Fruit fly (Drosophila melanogaster) whole organism, embryonic: ENCODE measurements around the gene NitFhit.
A peak's percentile ranks its signal among the peaks of the same experiment; 100 is the strongest.

ENCODE experiments used
- Ada2b ChIP-seq: fragments of 200-800 bp; sonication (Bioruptor generic); IDR thresholded peaks from 2 replicates; pipeline ENCODE4 v1.3.6; 2022; ENCODE audit warnings: missing biosample characterization, missing genetic modification characterization
- CG11398 ChIP-seq: fragments of 200-800 bp; sonication (Bioruptor generic); optimal IDR thresholded peaks from 2 replicates; lab custom pipeline; 2016; ENCODE audit warnings: missing biosample characterization, missing genetic modification characterization
- CG13424 ChIP-seq: fragments of 200-800 bp; sonication (Bioruptor generic); optimal IDR thresholded peaks from 2 replicates; lab custom pipeline; 2019; ENCODE audit warnings: missing biosample characterization, mild to moderate bottlenecking, missing genetic modification characterization, moderate library complexity
- CG13775 ChIP-seq: fragments of 200-800 bp; sonication (Bioruptor generic); optimal IDR thresholded peaks from 3 replicates; lab custom pipeline; 2017; ENCODE audit warnings: missing biosample characterization, mild to moderate bottlenecking, missing genetic modification characterization
- CG1529 ChIP-seq: fragments of 200-800 bp; sonication (Bioruptor generic); optimal IDR thresholded peaks from 3 replicates; lab custom pipeline; 2018; ENCODE audit warnings: missing biosample characterization, missing genetic modification characterization
- CG2116 ChIP-seq: fragments of 200-800 bp; sonication (Bioruptor generic); optimal IDR thresholded peaks from 3 replicates; lab custom pipeline; 2018; ENCODE audit warnings: missing biosample characterization, mild to moderate bottlenecking, missing genetic modification characterization
- CG2678 ChIP-seq: fragments of 200-800 bp; sonication (Bioruptor generic); optimal IDR thresholded peaks from 3 replicates; lab custom pipeline; 2019; ENCODE audit warnings: missing biosample characterization, mild to moderate bottlenecking, missing genetic modification characterization, moderate library complexity
- CG3407 ChIP-seq: fragments of 200-800 bp; sonication (Bioruptor generic); optimal IDR thresholded peaks from 2 replicates; lab custom pipeline; 2018; ENCODE audit warnings: missing biosample characterization, mild to moderate bottlenecking, missing genetic modification characterization
- CG34376 ChIP-seq: fragments of 200-800 bp; sonication (Bioruptor generic); optimal IDR thresholded peaks from 2 replicates; lab custom pipeline; 2018; ENCODE audit warnings: missing biosample characterization, mild to moderate bottlenecking, missing genetic modification characterization
- CG4282 ChIP-seq: fragments of 200-800 bp; sonication (Bioruptor generic); optimal IDR thresholded peaks from 2 replicates; lab custom pipeline; 2016; ENCODE audit warnings: missing biosample characterization, missing genetic modification characterization
- CG43689 ChIP-seq: fragments of 200-800 bp; sonication (Bioruptor generic); IDR thresholded peaks from 2 replicates; pipeline ENCODE4 v1.3.6; 2022; ENCODE audit warnings: missing biosample characterization, missing genetic modification characterization
- CG6791 ChIP-seq: fragments of 200-800 bp; sonication (Bioruptor generic); IDR thresholded peaks from 3 replicates; pipeline ENCODE4 v1.3.6; 2022; ENCODE audit warnings: missing biosample characterization, missing genetic modification characterization; ENCODE audit not compliant: partially characterized antibody
- CG7745 ChIP-seq: fragments of 200-800 bp; sonication (Bioruptor generic); optimal IDR thresholded peaks from 2 replicates; lab custom pipeline; 2018; ENCODE audit warnings: missing biosample characterization, mild to moderate bottlenecking, missing genetic modification characterization, moderate library complexity
- CG7928 ChIP-seq: fragments of 200-800 bp; sonication (Bioruptor generic); optimal IDR thresholded peaks from 2 replicates; lab custom pipeline; 2017; ENCODE audit warnings: missing biosample characterization, mild to moderate bottlenecking, missing genetic modification characterization
- CG9932 ChIP-seq: fragments of 200-800 bp; sonication (Bioruptor generic); IDR thresholded peaks from 2 replicates; pipeline ENCODE4 v1.3.6; 2022; ENCODE audit warnings: missing biosample characterization, missing genetic modification characterization
- D ChIP-seq, 2 experiments: fragments of 200-800 bp in 1 of 2; fragments of >200 bp in 1 of 2; sonication (Bioruptor generic) in 1 of 2; optimal IDR thresholded peaks; 2 replicates in 1 of 2; 3 replicates in 1 of 2; lab custom pipeline; 2017; ENCODE audit warnings: mild to moderate bottlenecking in 1 of 2, missing biosample characterization in 1 of 2, missing genetic modification characterization in 1 of 2, missing genetic modification reagents in 1 of 2
- Dll ChIP-seq: fragments of 200-800 bp; sonication (Bioruptor generic); IDR thresholded peaks from 4 replicates; pipeline ENCODE4 v1.3.6; 2022; ENCODE audit warnings: missing biosample characterization, missing genetic modification characterization; ENCODE audit not compliant: partially characterized antibody
- Dp ChIP-seq: fragments of 200-800 bp; sonication (Bioruptor generic); optimal IDR thresholded peaks from 2 replicates; lab custom pipeline; 2018; ENCODE audit warnings: missing biosample characterization, mild to moderate bottlenecking, missing genetic modification characterization, moderate library complexity
- Fer1 ChIP-seq: fragments of 200-800 bp; sonication (Bioruptor generic); optimal IDR thresholded peaks from 2 replicates; lab custom pipeline; 2017; ENCODE audit warnings: missing biosample characterization, mild to moderate bottlenecking, missing genetic modification characterization
- Hsf ChIP-seq: fragments of 200-800 bp; sonication (Bioruptor generic); optimal IDR thresholded peaks from 3 replicates; lab custom pipeline; 2016; ENCODE audit warnings: missing biosample characterization, missing genetic modification characterization
- Lhr ChIP-seq: fragments of 200-800 bp; sonication (Bioruptor generic); optimal IDR thresholded peaks from 3 replicates; lab custom pipeline; 2017; ENCODE audit warnings: mild to moderate bottlenecking, missing biosample characterization, missing genetic modification reagents, missing genetic modification characterization
- MBD-R2 ChIP-seq: fragments of 200-800 bp; sonication (Bioruptor generic); IDR thresholded peaks from 2 replicates; pipeline ENCODE4 v1.3.6; 2022; ENCODE audit warnings: missing biosample characterization, missing genetic modification characterization
- MESR4 ChIP-seq: fragments of 200-800 bp; sonication (Bioruptor generic); optimal IDR thresholded peaks from 2 replicates; lab custom pipeline; 2018; ENCODE audit warnings: missing biosample characterization, mild to moderate bottlenecking, missing genetic modification characterization, moderate library complexity
- Med ChIP-seq: fragments of 200-800 bp; sonication (Bioruptor generic); peaks from one replicate; lab custom pipeline; 2016; ENCODE audit warnings: missing biosample characterization, missing genetic modification characterization, mild to moderate bottlenecking, inconsistent platforms, moderate library complexity
- NK7.1 ChIP-seq: fragments of 200-800 bp; sonication (Bioruptor generic); optimal IDR thresholded peaks from 3 replicates; lab custom pipeline; 2016; ENCODE audit warnings: missing biosample characterization, missing genetic modification characterization
- Pdp1 ChIP-seq, 2 experiments: fragments of 200-800 bp; sonication (Bioruptor generic); optimal IDR thresholded peaks; 3 replicates each; lab custom pipeline; 2016; ENCODE audit warnings: missing biosample characterization in 2 of 2, missing genetic modification characterization in 2 of 2, mild to moderate bottlenecking in 1 of 2, moderate library complexity in 1 of 2
- Six4 ChIP-seq: fragments of 200-800 bp; sonication (Bioruptor generic); optimal IDR thresholded peaks from 2 replicates; lab custom pipeline; 2016; ENCODE audit warnings: missing biosample characterization, missing genetic modification characterization
- Sox102F ChIP-seq: fragments of 200-800 bp; sonication (Bioruptor generic); optimal IDR thresholded peaks from 2 replicates; lab custom pipeline; 2018; ENCODE audit warnings: missing biosample characterization, mild to moderate bottlenecking, missing genetic modification characterization, moderate library complexity
- Taf1 ChIP-seq: fragments of 200-800 bp; sonication (Bioruptor generic); IDR thresholded peaks from 2 replicates; pipeline ENCODE4 v1.3.6; 2022; ENCODE audit warnings: missing biosample characterization, missing genetic modification characterization
- cad ChIP-seq: fragments of >200 bp; optimal IDR thresholded peaks from 2 replicates; lab custom pipeline; 2017; ENCODE audit warnings: missing biosample characterization, missing genetic modification characterization
- chinmo ChIP-seq: fragments of 200-800 bp; sonication (Bioruptor generic); IDR thresholded peaks from 4 replicates; pipeline ENCODE4 v1.3.6; 2022; ENCODE audit warnings: missing biosample characterization, missing genetic modification characterization; ENCODE audit not compliant: partially characterized antibody
- ci ChIP-seq: fragments of 200-800 bp; sonication (Bioruptor generic); IDR thresholded peaks from 3 replicates; pipeline ENCODE4 v1.3.6; 2022; ENCODE audit warnings: missing biosample characterization, missing genetic modification characterization
- crp ChIP-seq, 2 experiments: fragments of 200-800 bp; sonication (Bioruptor generic); optimal IDR thresholded peaks; 2 replicates in 1 of 2; 3 replicates in 1 of 2; lab custom pipeline; 2017; ENCODE audit warnings: missing biosample characterization in 2 of 2, missing genetic modification characterization in 2 of 2, mild to moderate bottlenecking in 1 of 2, moderate library complexity in 1 of 2
- dati ChIP-seq: fragments of 200-800 bp; sonication (Bioruptor generic); IDR thresholded peaks from 2 replicates; pipeline ENCODE4 v1.3.6; 2022; ENCODE audit warnings: missing biosample characterization, missing genetic modification characterization
- dysf ChIP-seq: fragments of 200-800 bp; sonication (Bioruptor generic); IDR thresholded peaks from 3 replicates; pipeline ENCODE4 v1.3.6; 2022; ENCODE audit warnings: missing biosample characterization, missing genetic modification characterization
- exex ChIP-seq: fragments of 200-800 bp; sonication (Bioruptor generic); optimal IDR thresholded peaks from 4 replicates; lab custom pipeline; 2018; ENCODE audit warnings: missing biosample characterization, mild to moderate bottlenecking, missing genetic modification characterization, moderate library complexity
- grau ChIP-seq: fragments of 200-800 bp; optimal IDR thresholded peaks from 3 replicates; lab custom pipeline; 2019; ENCODE audit warnings: missing biosample characterization, mild to moderate bottlenecking, missing genetic modification characterization, moderate library complexity
- grn ChIP-seq: fragments of 200-800 bp; sonication (Bioruptor generic); optimal IDR thresholded peaks from 3 replicates; lab custom pipeline; 2017; ENCODE audit warnings: missing biosample characterization, missing genetic modification characterization
- knrl ChIP-seq: fragments of 200-800 bp; sonication (Bioruptor generic); IDR thresholded peaks from 3 replicates; pipeline ENCODE4 v1.3.6; 2022; ENCODE audit warnings: missing biosample characterization, missing genetic modification characterization; ENCODE audit not compliant: partially characterized antibody
- mirr ChIP-seq: fragments of 200-800 bp; sonication (Bioruptor generic); optimal IDR thresholded peaks from 3 replicates; lab custom pipeline; 2018; ENCODE audit warnings: missing biosample characterization, mild to moderate bottlenecking, missing genetic modification characterization
- nerfin-2 ChIP-seq: fragments of 200-800 bp; sonication (Bioruptor generic); IDR thresholded peaks from 2 replicates; pipeline ENCODE4 v1.3.6; 2022; ENCODE audit warnings: missing biosample characterization, missing genetic modification characterization; ENCODE audit not compliant: partially characterized antibody
- pros ChIP-seq: fragments of 200-800 bp; sonication (Bioruptor generic); optimal IDR thresholded peaks from 3 replicates; lab custom pipeline; 2019; ENCODE audit warnings: missing biosample characterization, mild to moderate bottlenecking, missing genetic modification characterization, moderate library complexity
- ro ChIP-seq: fragments of 200-800 bp; sonication (Bioruptor generic); IDR thresholded peaks from 2 replicates; pipeline ENCODE4 v1.3.6; 2022; ENCODE audit warnings: missing biosample characterization, missing genetic modification characterization
- run ChIP-seq: fragments of 200-800 bp; sonication (Bioruptor generic); optimal IDR thresholded peaks from 3 replicates; lab custom pipeline; 2018; ENCODE audit warnings: missing biosample characterization, mild to moderate bottlenecking, missing genetic modification characterization
- sens ChIP-seq: fragments of 200-800 bp; sonication (Bioruptor generic); peaks from one replicate; lab custom pipeline; 2016; ENCODE audit warnings: missing biosample characterization, missing genetic modification characterization
- sim ChIP-seq: fragments of 200-800 bp; sonication (Bioruptor generic); IDR thresholded peaks from 2 replicates; pipeline ENCODE4 v1.3.6; 2022; ENCODE audit warnings: missing biosample characterization, missing genetic modification characterization
- sob ChIP-seq: fragments of 200-800 bp; sonication (Bioruptor generic); IDR thresholded peaks from 2 replicates; pipeline ENCODE4 v1.3.6; 2022; ENCODE audit warnings: missing biosample characterization, missing genetic modification characterization
- twi ChIP-seq: fragments of 200-800 bp; optimal IDR thresholded peaks from 2 replicates; lab custom pipeline; 2019; ENCODE audit warnings: missing biosample characterization, mild to moderate bottlenecking, missing genetic modification characterization, moderate library complexity
- zen ChIP-seq: fragments of 200-800 bp; sonication (Bioruptor generic); optimal IDR thresholded peaks from 3 replicates; lab custom pipeline; 2018; ENCODE audit warnings: missing biosample characterization, mild to moderate bottlenecking, missing genetic modification characterization, moderate library complexity

Gene NitFhit

dm6 chr3L:161833-162587 is 41.5 kb upstream of the NitFhit start (continued):
- no peak for TF ChIP-seq Hsf (GFP tag; lab: Kevin White, UChicago)
- peak; percentile 68 for TF ChIP-seq mirr (GFP tag; lab: Kevin White, UChicago)
- TF ChIP-seq CG2116 (GFP tag; lab: Kevin White, UChicago), result no peak
- 0 out of 4 replicates have a peak, but pooled peaks have one; percentile 63 for TF ChIP-seq chinmo
- no peak for TF ChIP-seq sim (GFP tag; lab: Robert Waterston, UW)
- no peak for TF ChIP-seq Six4 (GFP tag; lab: Kevin White, UChicago)
- TF ChIP-seq zen (tag; lab: Kevin White, UChicago), result peak; percentile 79
- TF ChIP-seq run (tag; lab: Kevin White, UChicago), result no peak
- TF ChIP-seq CG4282 (GFP tag; lab: Kevin White, UChicago), result no peak
- TF ChIP-seq D (optimal IDR thresholded peaks at IDR 0.05; lab: Kevin White, UChicago), result no peak
- no peak for TF ChIP-seq D (GFP tag; optimal IDR thresholded peaks at IDR 0.05; lab: Kevin White, UChicago)
- TF ChIP-seq CG9932, result no peak
- TF ChIP-seq dysf, result no peak
- no peak for TF ChIP-seq CG13424 (tag; lab: Kevin White, UChicago)
- TF ChIP-seq pros (GFP tag; lab: Kevin White, UChicago), result no peak
- TF ChIP-seq crp (GFP tag; optimal IDR thresholded peaks at IDR 0.05; lab: Kevin White, UChicago), result no peak
- TF ChIP-seq CG6791 (GFP tag; lab: Robert Waterston, UW), result no peak
- TF ChIP-seq NK7.1 (GFP tag; lab: Kevin White, UChicago), result no peak
- no peak for TF ChIP-seq CG3407
- peak; percentile 45 for TF ChIP-seq CG34376 (GFP tag; lab: Kevin White, UChicago)
- peak; percentile 88 for TF ChIP-seq twi (tag; lab: Kevin White, UChicago)
- no peak for TF ChIP-seq CG13775
- TF ChIP-seq ci (GFP tag; lab: Robert Waterston, UW), result 0 out of 3 replicates have a peak, but pooled peaks have one; percentile 18
- no peak for TF ChIP-seq Sox102F
- no peak for TF ChIP-seq grau (tag; lab: Kevin White, UChicago)
- TF ChIP-seq grn (GFP tag; lab: Kevin White, UChicago), result peak; percentile 86
- TF ChIP-seq CG7928 (GFP tag; lab: Kevin White, UChicago), result no peak
- TF ChIP-seq nerfin-2 (GFP tag; lab: Robert Waterston, UW), result no peak
- TF ChIP-seq CG7745 (tag; lab: Kevin White, UChicago), result peak; percentile 69
- TF ChIP-seq dati, result no peak
- no peak for TF ChIP-seq CG11398 (GFP tag; lab: Kevin White, UChicago)
- no peak for TF ChIP-seq Pdp1 (GFP tag; optimal IDR thresholded peaks at IDR 0.05; lab: Kevin White, UChicago)
- no peak for TF ChIP-seq knrl (GFP tag; lab: Robert Waterston, UW)
- TF ChIP-seq CG2678 (tag; lab: Kevin White, UChicago), result no peak
- peak; percentile 64 for TF ChIP-seq Med (GFP tag; lab: Kevin White, UChicago)
- TF ChIP-seq Taf1 (GFP tag; lab: Robert Waterston, UW), result no peak
- TF ChIP-seq exex (tag; lab: Kevin White, UChicago), result peak; percentile 82
- no peak for TF ChIP-seq ro (GFP tag; lab: Robert Waterston, UW)
- no peak for TF ChIP-seq MBD-R2
- no peak for TF ChIP-seq Fer1 (GFP tag; lab: Kevin White, UChicago)
- TF ChIP-seq Lhr (GFP tag; lab: Kevin White, UChicago), result no peak
- TF ChIP-seq MESR4 (GFP tag; lab: Kevin White, UChicago), result no peak
- no peak for TF ChIP-seq sob (GFP tag; lab: Robert Waterston, UW)
- TF ChIP-seq cad, result no peak
- no peak for TF ChIP-seq Ada2b
- TF ChIP-seq CG1529, result no peak
- TF ChIP-seq CG43689 (GFP tag; lab: Robert Waterston, UW), result no peak
- no peak for TF ChIP-seq Dp
- TF ChIP-seq sens (GFP tag; lab: Kevin White, UChicago), result peak; percentile 69
- no peak for TF ChIP-seq Dll (GFP tag; lab: Robert Waterston, UW)
